Fruit fly (Drosophila melanogaster) whole organism, embryonic: ENCODE measurements around the gene Syt1.
A peak's percentile ranks its signal among the peaks of the same experiment; 100 is the strongest.

Experiments used
- Aef1 ChIP-seq: fragments of 200-800 bp; sonication (Bioruptor generic); IDR thresholded peaks from 3 replicates; pipeline ENCODE4 v1.3.6; 2022; ENCODE audit warnings: missing biosample characterization, missing genetic modification characterization
- BEAF-32 ChIP-seq: fragments of 200-800 bp; sonication (Bioruptor generic); optimal IDR thresholded peaks from 3 replicates; lab custom pipeline; 2017; ENCODE audit warnings: missing biosample characterization, missing genetic modification characterization, mild to moderate bottlenecking, moderate library complexity, missing genetic modification reagents
- Blimp-1 ChIP-seq: fragments of 200-800 bp; sonication (Bioruptor generic); optimal IDR thresholded peaks from 3 replicates; lab custom pipeline; 2018; ENCODE audit warnings: missing biosample characterization, missing genetic modification characterization, mild to moderate bottlenecking, moderate library complexity, missing genetic modification reagents
- CG10543 ChIP-seq: fragments of 200-800 bp; sonication (Bioruptor generic); optimal IDR thresholded peaks from 3 replicates; lab custom pipeline; 2017; ENCODE audit warnings: missing biosample characterization, mild to moderate bottlenecking, missing genetic modification characterization, moderate library complexity
- CG10654 ChIP-seq: fragments of 200-800 bp; sonication (Bioruptor generic); optimal IDR thresholded peaks from 2 replicates; lab custom pipeline; 2016; ENCODE audit warnings: missing biosample characterization, missing genetic modification characterization
- CG11456 ChIP-seq: fragments of 200-800 bp; sonication (Bioruptor generic); IDR thresholded peaks from 3 replicates; pipeline ENCODE4 v1.3.6; 2022; ENCODE audit warnings: missing biosample characterization, missing genetic modification characterization
- CG12155 ChIP-seq: fragments of 200-800 bp; sonication (Bioruptor generic); optimal IDR thresholded peaks from 3 replicates; lab custom pipeline; 2016; ENCODE audit warnings: missing biosample characterization, missing genetic modification characterization
- CG12744 ChIP-seq: fragments of 200-800 bp; sonication (Bioruptor generic); optimal IDR thresholded peaks from 2 replicates; lab custom pipeline; 2016; ENCODE audit warnings: missing biosample characterization, missing genetic modification characterization
- CG12769 ChIP-seq: fragments of 200-800 bp; sonication (Bioruptor generic); optimal IDR thresholded peaks from 2 replicates; lab custom pipeline; 2019; ENCODE audit warnings: missing biosample characterization, mild to moderate bottlenecking, missing genetic modification characterization, moderate library complexity
- CG13424 ChIP-seq: fragments of 200-800 bp; sonication (Bioruptor generic); optimal IDR thresholded peaks from 2 replicates; lab custom pipeline; 2019; ENCODE audit warnings: missing biosample characterization, mild to moderate bottlenecking, missing genetic modification characterization, moderate library complexity
- CG13894 ChIP-seq: fragments of 200-800 bp; sonication (Bioruptor generic); optimal IDR thresholded peaks from 3 replicates; lab custom pipeline; 2018; ENCODE audit warnings: missing biosample characterization, mild to moderate bottlenecking, missing genetic modification characterization, moderate library complexity
- CG14860 ChIP-seq: fragments of 200-800 bp; sonication (Bioruptor generic); IDR thresholded peaks from 3 replicates; pipeline ENCODE4 v1.3.6; 2022; ENCODE audit warnings: missing biosample characterization, missing genetic modification characterization; ENCODE audit not compliant: partially characterized antibody
- CG16815 ChIP-seq: fragments of 200-800 bp; sonication (Bioruptor generic); optimal IDR thresholded peaks from 3 replicates; lab custom pipeline; 2017; ENCODE audit warnings: missing biosample characterization, mild to moderate bottlenecking, missing genetic modification characterization
- CG17912 ChIP-seq: fragments of 200-800 bp; sonication (Bioruptor generic); optimal IDR thresholded peaks from 2 replicates; lab custom pipeline; 2018; ENCODE audit warnings: missing biosample characterization, mild to moderate bottlenecking, missing genetic modification characterization
- CG30020 ChIP-seq: fragments of 200-800 bp; optimal IDR thresholded peaks from 2 replicates; lab custom pipeline; 2019; ENCODE audit warnings: missing biosample characterization, mild to moderate bottlenecking, missing genetic modification characterization, moderate library complexity
- CG31224 ChIP-seq: fragments of 200-800 bp; sonication (Bioruptor generic); IDR thresholded peaks from 2 replicates; pipeline ENCODE4 v1.3.6; 2022; ENCODE audit warnings: missing biosample characterization, missing genetic modification characterization
- CG4404 ChIP-seq: fragments of 200-800 bp; sonication (Bioruptor generic); IDR thresholded peaks from 2 replicates; pipeline ENCODE4 v1.3.6; 2022; ENCODE audit warnings: missing biosample characterization, missing genetic modification characterization
- CG6272 ChIP-seq: fragments of 200-800 bp; sonication (Bioruptor generic); IDR thresholded peaks from 2 replicates; pipeline ENCODE4 v1.3.6; 2022; ENCODE audit warnings: missing biosample characterization, missing genetic modification characterization
- CG7372 ChIP-seq: fragments of 200-800 bp; sonication (Bioruptor generic); IDR thresholded peaks from 2 replicates; pipeline ENCODE4 v1.3.6; 2022; ENCODE audit warnings: missing biosample characterization, missing genetic modification characterization
- Dbx ChIP-seq: fragments of 200-800 bp; sonication (Bioruptor generic); IDR thresholded peaks from 3 replicates; pipeline ENCODE4 v1.3.6; 2022; ENCODE audit warnings: missing biosample characterization, missing genetic modification characterization
- Deaf1 ChIP-seq: fragments of 200-800 bp; optimal IDR thresholded peaks from 3 replicates; lab custom pipeline; 2019; ENCODE audit warnings: missing biosample characterization, mild to moderate bottlenecking, missing genetic modification characterization, moderate library complexity
- Ets97D ChIP-seq: fragments of 200-800 bp; sonication (Bioruptor generic); optimal IDR thresholded peaks from 3 replicates; lab custom pipeline; 2016; ENCODE audit warnings: missing biosample characterization, missing genetic modification characterization
- Gug ChIP-seq: fragments of 200-800 bp; sonication (Bioruptor generic); IDR thresholded peaks from 4 replicates; pipeline ENCODE4 v1.3.6; 2022; ENCODE audit warnings: missing biosample characterization, missing genetic modification characterization
- Lhr ChIP-seq: fragments of 200-800 bp; sonication (Bioruptor generic); optimal IDR thresholded peaks from 3 replicates; lab custom pipeline; 2017; ENCODE audit warnings: mild to moderate bottlenecking, missing biosample characterization, missing genetic modification reagents, missing genetic modification characterization
- Lpt ChIP-seq: fragments of >200 bp; optimal IDR thresholded peaks from 2 replicates; lab custom pipeline; 2018; ENCODE audit warnings: missing biosample characterization, missing genetic modification characterization
- MTF-1 ChIP-seq: fragments of 200-800 bp; sonication (Bioruptor generic); optimal IDR thresholded peaks from 2 replicates; lab custom pipeline; 2018; ENCODE audit warnings: missing biosample characterization, mild to moderate bottlenecking, missing genetic modification characterization, borderline replicate concordance
- Rx ChIP-seq: fragments of 200-800 bp; sonication (Bioruptor generic); IDR thresholded peaks from 2 replicates; pipeline ENCODE4 v1.3.6; 2022; ENCODE audit warnings: missing biosample characterization, missing genetic modification characterization
- TFAM ChIP-seq: fragments of 200-800 bp; sonication (Bioruptor generic); optimal IDR thresholded peaks from 2 replicates; lab custom pipeline; 2017; ENCODE audit warnings: missing biosample characterization, missing genetic modification characterization, inconsistent platforms
- Trl ChIP-seq, 3 experiments: fragments of >200 bp in 2 of 3; fragments of 200-800 bp in 1 of 3; sonication (Bioruptor generic) in 1 of 3; optimal IDR thresholded peaks; 2 replicates in 1 of 3; 3 replicates in 2 of 3; lab custom pipeline; 2016 to 2017; ENCODE audit warnings: missing biosample characterization in 1 of 3, missing genetic modification characterization in 1 of 3
- abd-A ChIP-seq: fragments of 200-800 bp; sonication (Bioruptor generic); optimal IDR thresholded peaks from 3 replicates; lab custom pipeline; 2019; ENCODE audit warnings: missing biosample characterization, mild to moderate bottlenecking, missing genetic modification characterization, moderate library complexity
- bigmax ChIP-seq: fragments of 200-800 bp; sonication (Bioruptor generic); optimal IDR thresholded peaks from 2 replicates; lab custom pipeline; 2018; ENCODE audit warnings: missing biosample characterization, mild to moderate bottlenecking, missing genetic modification characterization
- chinmo ChIP-seq: fragments of 200-800 bp; sonication (Bioruptor generic); IDR thresholded peaks from 4 replicates; pipeline ENCODE4 v1.3.6; 2022; ENCODE audit warnings: missing biosample characterization, missing genetic modification characterization; ENCODE audit not compliant: partially characterized antibody
- chn ChIP-seq: fragments of 200-800 bp; sonication (Bioruptor generic); optimal IDR thresholded peaks from 2 replicates; lab custom pipeline; 2016; ENCODE audit warnings: missing biosample characterization, missing genetic modification characterization
- cwo ChIP-seq: fragments of 200-800 bp; sonication (Bioruptor generic); optimal IDR thresholded peaks from 3 replicates; lab custom pipeline; 2017; ENCODE audit warnings: missing biosample characterization, missing genetic modification characterization, mild to moderate bottlenecking, moderate library complexity, missing genetic modification reagents
- danr ChIP-seq: fragments of 200-800 bp; sonication (Bioruptor generic); IDR thresholded peaks from 2 replicates; pipeline ENCODE4 v1.3.6; 2022; ENCODE audit warnings: missing biosample characterization, missing genetic modification characterization
- exex ChIP-seq: fragments of 200-800 bp; sonication (Bioruptor generic); optimal IDR thresholded peaks from 4 replicates; lab custom pipeline; 2018; ENCODE audit warnings: missing biosample characterization, mild to moderate bottlenecking, missing genetic modification characterization, moderate library complexity
- fu2 ChIP-seq: fragments of 200-800 bp; sonication (Bioruptor generic); optimal IDR thresholded peaks from 2 replicates; lab custom pipeline; 2016; ENCODE audit warnings: missing biosample characterization, missing genetic modification characterization
- her ChIP-seq: fragments of 200-800 bp; sonication (Bioruptor generic); optimal IDR thresholded peaks from 2 replicates; lab custom pipeline; 2016; ENCODE audit warnings: missing biosample characterization, missing genetic modification characterization
- pb ChIP-seq: fragments of 200-800 bp; sonication (Bioruptor generic); optimal IDR thresholded peaks from 3 replicates; lab custom pipeline; 2016; ENCODE audit warnings: missing biosample characterization, missing genetic modification characterization
- row ChIP-seq: fragments of 200-800 bp; sonication (Bioruptor generic); IDR thresholded peaks from 3 replicates; pipeline ENCODE4 v1.3.6; 2022; ENCODE audit warnings: missing biosample characterization, missing genetic modification characterization
- sqz ChIP-seq: fragments of 200-800 bp; sonication (Bioruptor generic); optimal IDR thresholded peaks from 3 replicates; lab custom pipeline; 2018; ENCODE audit warnings: missing biosample characterization, mild to moderate bottlenecking, missing genetic modification characterization
- stwl ChIP-seq: fragments of 200-800 bp; sonication (Bioruptor generic); optimal IDR thresholded peaks from 3 replicates; lab custom pipeline; 2018; ENCODE audit warnings: missing biosample characterization, mild to moderate bottlenecking, missing genetic modification characterization, moderate library complexity
- twi ChIP-seq: fragments of 200-800 bp; optimal IDR thresholded peaks from 2 replicates; lab custom pipeline; 2019; ENCODE audit warnings: missing biosample characterization, mild to moderate bottlenecking, missing genetic modification characterization, moderate library complexity
- tx ChIP-seq: fragments of 200-800 bp; sonication (Bioruptor generic); optimal IDR thresholded peaks from 2 replicates; lab custom pipeline; 2016; ENCODE audit warnings: missing biosample characterization, missing genetic modification characterization
- unc-4 ChIP-seq: fragments of 200-800 bp; sonication (Bioruptor generic); IDR thresholded peaks from 2 replicates; pipeline ENCODE4 v1.3.6; 2022; ENCODE audit warnings: missing biosample characterization, missing genetic modification characterization; ENCODE audit not compliant: partially characterized antibody
- vvl ChIP-seq: fragments of 200-800 bp; sonication (Bioruptor generic); IDR thresholded peaks from 2 replicates; pipeline ENCODE4 v1.3.6; 2022; ENCODE audit warnings: missing biosample characterization, missing genetic modification characterization
- zf30C ChIP-seq: fragments of 200-800 bp; sonication (Bioruptor generic); optimal IDR thresholded peaks from 3 replicates; lab custom pipeline; 2018; ENCODE audit warnings: missing biosample characterization, mild to moderate bottlenecking, missing genetic modification characterization

The Syt1 gene

dm6 chr2L:2839850-2840249 is 40.1 kb upstream of the Syt1 start, which contains the start of gene CG2975 (continued):
- 0 out of 3 replicates have a peak, but pooled peaks have one; percentile 24 for TF ChIP-seq row (GFP tag; lab: Robert Waterston, UW)
- peak; percentile 17 for TF ChIP-seq sqz (GFP tag; lab: Kevin White, UChicago)
- no peak for TF ChIP-seq TFAM (GFP tag; lab: Kevin White, UChicago)
- TF ChIP-seq CG10543 (GFP tag; lab: Kevin White, UChicago): peak; percentile 56

- TF ChIP-seq bigmax (no peak), CG16815 (GFP tag; lab: Kevin White, UChicago) (no peak), tx (GFP tag; lab: Kevin White, UChicago) (no peak), BEAF-32 (no peak), Lhr (GFP tag; lab: Kevin White, UChicago) (no peak), CG13424 (tag; lab: Kevin White, UChicago) (no peak), unc-4 (GFP tag; lab: Robert Waterston, UW) (no peak), CG13894 (tag; lab: Kevin White, UChicago) (peak; percentile 12), Ets97D (GFP tag; lab: Kevin White, UChicago) (no peak), CG4404 (GFP tag; lab: Robert Waterston, UW) (no peak), abd-A (tag; lab: Kevin White, UChicago) (peak; percentile 40), CG12744 (GFP tag; lab: Kevin White, UChicago) (no peak), stwl (tag; lab: Kevin White, UChicago) (no peak), Aef1 (no peak), CG12155 (GFP tag; lab: Kevin White, UChicago) (no peak), CG11456 (GFP tag; lab: Robert Waterston, UW) (no peak), Gug (GFP tag; lab: Robert Waterston, UW) (no peak), Deaf1 (tag; lab: Kevin White, UChicago) (peak; percentile 44), fu2 (GFP tag; lab: Kevin White, UChicago) (no peak), CG30020 (tag; lab: Kevin White, UChicago) (no peak), CG6272 (GFP tag; lab: Robert Waterston, UW) (no peak), CG7372 (GFP tag; lab: Robert Waterston, UW) (no peak), Dbx (GFP tag; lab: Robert Waterston, UW) (no peak), CG10654 (GFP tag; lab: Kevin White, UChicago) (no peak), pb (no peak), twi (tag; lab: Kevin White, UChicago) (no peak), CG12769 (tag; lab: Kevin White, UChicago) (peak; percentile 79), MTF-1 (GFP tag; lab: Kevin White, UChicago) (no peak), Trl (optimal IDR thresholded peaks at IDR 0.05; lab: Kevin White, UChicago) (no peak), Trl (GFP tag; optimal IDR thresholded peaks at IDR 0.05; lab: Kevin White, UChicago) (no peak), vvl (GFP tag; lab: Robert Waterston, UW) (peak; percentile 29; the same call in 1 of the 2 replicates), exex (tag; lab: Kevin White, UChicago) (no peak), chinmo (GFP tag; lab: Robert Waterston, UW) (peak; percentile 51; the same call in 1 of the 4 replicates), cwo (GFP tag; lab: Kevin White, UChicago) (no peak), her (no peak), chn (GFP tag; lab: Kevin White, UChicago) (no peak), Lpt (GFP tag; lab: Kevin White, UChicago) (no peak), Rx (no peak), CG17912 (GFP tag; lab: Kevin White, UChicago) (no peak), Blimp-1 (GFP tag; lab: Kevin White, UChicago) (peak; percentile 56), danr (GFP tag; lab: Robert Waterston, UW) (no peak), CG14860 (GFP tag; lab: Robert Waterston, UW) (no peak), zf30C (GFP tag; lab: Kevin White, UChicago) (no peak), CG31224 (GFP tag; lab: Robert Waterston, UW) (no peak)
Observed at dm6 chr2L:2837742-2838461, 38.1 kb upstream of the Syt1 start, which contains the start of the genes CG3119 and Cpr23B. CG3119 (minus strand) TSS chr2L:2837833. Cpr23B (plus strand) TSS chr2L:2838411.
